Worm (Caenorhabditis elegans) whole organism, L1 larva: ENCODE measurements around the gene F01D5.3.

Experiments
- C04F5.9 ChIP-seq: sonication (generic microtip); optimal IDR thresholded peaks from 2 replicates; lab custom pipeline; 2016; ENCODE audit warnings: missing genetic modification characterization, missing compliant biosample characterization
- C16A3.4 ChIP-seq: fragments of 150-350 bp; optimal IDR thresholded peaks from 2 replicates; lab custom pipeline; 2014; ENCODE audit warnings: missing biosample characterization, missing genetic modification characterization
- aha-1 ChIP-seq: fragments of 150-350 bp; optimal IDR thresholded peaks from 2 replicates; lab custom pipeline; 2014; ENCODE audit warnings: missing biosample characterization, missing genetic modification characterization
- alr-1 ChIP-seq: fragments of 200-800 bp; sonication (Bioruptor generic); optimal IDR thresholded peaks from 2 replicates; lab custom pipeline; 2018; ENCODE audit warnings: borderline replicate concordance, mild to moderate bottlenecking, missing genetic modification characterization, missing compliant biosample characterization
- aly-2 ChIP-seq: fragments of 150-350 bp; optimal IDR thresholded peaks from 2 replicates; lab custom pipeline; 2014; ENCODE audit warnings: missing biosample characterization, missing genetic modification characterization
- ama-1 ChIP-seq: fragments of 150-350 bp; optimal IDR thresholded peaks from 2 replicates; lab custom pipeline; 2014
- blmp-1 ChIP-seq: fragments of 150-350 bp; optimal IDR thresholded peaks from 2 replicates; lab custom pipeline; 2014; ENCODE audit warnings: missing biosample characterization, missing genetic modification characterization
- ceh-88 ChIP-seq: fragments of 200-800 bp; sonication (Bioruptor generic); IDR thresholded peaks from 2 replicates; pipeline ENCODE4 v1.3.6; 2022; ENCODE audit warnings: missing genetic modification characterization, missing compliant biosample characterization
- ceh-90 ChIP-seq: sonication (generic microtip); optimal IDR thresholded peaks from 2 replicates; lab custom pipeline; 2016; ENCODE audit warnings: missing genetic modification characterization, missing compliant biosample characterization
- dpl-1 ChIP-seq, 3 experiments: fragments of 150-350 bp in 2 of 3; sonication (generic microtip) in 1 of 3; optimal IDR thresholded peaks; 2 replicates each; lab custom pipeline; 2014 to 2017; ENCODE audit warnings: missing biosample characterization in 3 of 3, missing genetic modification characterization in 3 of 3, missing genetic modification reagents in 3 of 3
- dsc-1 ChIP-seq: sonication (generic microtip); optimal IDR thresholded peaks from 2 replicates; lab custom pipeline; 2016; ENCODE audit warnings: mild to moderate bottlenecking, missing genetic modification characterization, missing compliant biosample characterization
- elt-2 ChIP-seq: sonication (generic microtip); optimal IDR thresholded peaks from 2 replicates; lab custom pipeline; 2016; ENCODE audit warnings: missing genetic modification characterization, mild to moderate bottlenecking, inconsistent platforms, missing compliant biosample characterization, missing genetic modification reagents
- ets-5 ChIP-seq: fragments of 200-800 bp; sonication (Bioruptor generic); IDR thresholded peaks from 2 replicates; pipeline ENCODE4 v1.3.6; 2022; ENCODE audit warnings: missing genetic modification characterization, missing compliant biosample characterization
- fkh-8 ChIP-seq: sonication (generic microtip); optimal IDR thresholded peaks from 2 replicates; lab custom pipeline; 2016; ENCODE audit warnings: mild to moderate bottlenecking, missing genetic modification characterization, missing compliant biosample characterization
- hlh-17 ChIP-seq: fragments of 200-800 bp; sonication (Bioruptor generic); optimal IDR thresholded peaks from 2 replicates; lab custom pipeline; 2018; ENCODE audit warnings: missing genetic modification characterization, mild to moderate bottlenecking, missing compliant biosample characterization, moderate library complexity, borderline replicate concordance
- hlh-4 ChIP-seq: sonication (generic microtip); optimal IDR thresholded peaks from 2 replicates; lab custom pipeline; 2016; ENCODE audit warnings: mild to moderate bottlenecking, missing genetic modification characterization, missing compliant biosample characterization
- hpl-2 ChIP-seq: fragments of 150-350 bp; optimal IDR thresholded peaks from 2 replicates; lab custom pipeline; 2014; ENCODE audit warnings: missing biosample characterization, missing genetic modification reagents, missing genetic modification characterization
- irx-1 ChIP-seq: sonication (generic microtip); optimal IDR thresholded peaks from 2 replicates; lab custom pipeline; 2016; ENCODE audit warnings: missing genetic modification characterization, missing compliant biosample characterization
- jun-1 ChIP-seq: fragments of 150-350 bp; optimal IDR thresholded peaks from 2 replicates; lab custom pipeline; 2014; ENCODE audit warnings: missing biosample characterization, missing genetic modification reagents, missing genetic modification characterization
- lin-13 ChIP-seq: fragments of 150-350 bp; optimal IDR thresholded peaks from 2 replicates; lab custom pipeline; 2014; ENCODE audit warnings: missing biosample characterization, missing genetic modification reagents, missing genetic modification characterization
- lin-14 ChIP-seq: fragments of 200-800 bp; sonication (Bioruptor generic); optimal IDR thresholded peaks from 2 replicates; lab custom pipeline; 2018; ENCODE audit warnings: mild to moderate bottlenecking, missing genetic modification characterization, moderate library complexity, missing compliant biosample characterization
- lin-35 ChIP-seq, 2 experiments: fragments of 150-350 bp; optimal IDR thresholded peaks; 2 replicates each; lab custom pipeline; 2014; ENCODE audit warnings: missing biosample characterization in 2 of 2, missing genetic modification characterization in 2 of 2, missing genetic modification reagents in 2 of 2
- lin-39 ChIP-seq: fragments of 150-350 bp; optimal IDR thresholded peaks from 2 replicates; lab custom pipeline; 2014; ENCODE audit warnings: missing biosample characterization, missing genetic modification reagents, missing genetic modification characterization
- lir-3 ChIP-seq: sonication (generic microtip); optimal IDR thresholded peaks from 2 replicates; lab custom pipeline; 2016; ENCODE audit warnings: mild to moderate bottlenecking, missing genetic modification characterization, moderate library complexity, missing compliant biosample characterization; ENCODE audit not compliant: poor library complexity
- mdl-1 ChIP-seq, 2 experiments: fragments of 150-350 bp; optimal IDR thresholded peaks; 2 replicates each; lab custom pipeline; 2014 to 2017; ENCODE audit warnings: missing biosample characterization in 2 of 2, missing genetic modification characterization in 2 of 2, inconsistent platforms in 1 of 2
- mep-1 ChIP-seq: fragments of 150-350 bp; optimal IDR thresholded peaks from 2 replicates; lab custom pipeline; 2014; ENCODE audit warnings: missing biosample characterization, missing genetic modification characterization
- nhr-11 ChIP-seq: fragments of 150-350 bp; optimal IDR thresholded peaks from 2 replicates; lab custom pipeline; 2014; ENCODE audit warnings: missing biosample characterization, missing genetic modification characterization
- nhr-19 ChIP-seq: fragments of 200-800 bp; sonication (Bioruptor generic); conservative IDR thresholded peaks from 2 replicates; pipeline ENCODE4 v1.3.6; 2022; ENCODE audit warnings: missing genetic modification characterization, missing compliant biosample characterization
- nhr-20 ChIP-seq: sonication (generic microtip); optimal IDR thresholded peaks from 2 replicates; lab custom pipeline; 2016; ENCODE audit warnings: mild to moderate bottlenecking, missing genetic modification characterization, missing compliant biosample characterization
- nhr-237 ChIP-seq: fragments of 150-350 bp; optimal IDR thresholded peaks from 2 replicates; lab custom pipeline; 2014; ENCODE audit warnings: missing biosample characterization, missing genetic modification characterization
- nhr-28 ChIP-seq: fragments of 150-350 bp; optimal IDR thresholded peaks from 2 replicates; lab custom pipeline; 2014; ENCODE audit warnings: missing biosample characterization, missing genetic modification characterization
- nhr-47 ChIP-seq: sonication (generic microtip); optimal IDR thresholded peaks from 2 replicates; lab custom pipeline; 2016; ENCODE audit warnings: mild to moderate bottlenecking, missing genetic modification characterization, moderate library complexity, missing compliant biosample characterization
- nhr-77 ChIP-seq: fragments of 150-350 bp; optimal IDR thresholded peaks from 2 replicates; lab custom pipeline; 2014; ENCODE audit warnings: missing biosample characterization, missing genetic modification characterization
- nhr-85 ChIP-seq: sonication (generic microtip); peaks from one replicate; lab custom pipeline; 2016; ENCODE audit warnings: missing genetic modification characterization, inconsistent platforms, missing compliant biosample characterization
- nhr-90 ChIP-seq: sonication (generic microtip); optimal IDR thresholded peaks from 2 replicates; lab custom pipeline; 2016; ENCODE audit warnings: mild to moderate bottlenecking, missing genetic modification characterization, missing compliant biosample characterization; ENCODE audit not compliant: poor library complexity
- pag-3 ChIP-seq: sonication (generic microtip); optimal IDR thresholded peaks from 2 replicates; lab custom pipeline; 2017; ENCODE audit warnings: missing genetic modification characterization, mild to moderate bottlenecking, missing compliant biosample characterization, antibody characterized with exemption, borderline replicate concordance; ENCODE audit not compliant: insufficient read depth
- rnt-1 ChIP-seq: sonication (generic microtip); optimal IDR thresholded peaks from 2 replicates; lab custom pipeline; 2016; ENCODE audit warnings: mild to moderate bottlenecking, missing genetic modification characterization, moderate library complexity, missing compliant biosample characterization
- skn-1 ChIP-seq: fragments of 150-350 bp; optimal IDR thresholded peaks from 2 replicates; lab custom pipeline; 2014; ENCODE audit warnings: missing biosample characterization, missing genetic modification characterization
- snpc-4 ChIP-seq: fragments of 150-350 bp; optimal IDR thresholded peaks from 2 replicates; lab custom pipeline; 2014; ENCODE audit warnings: missing biosample characterization, missing genetic modification characterization
- sptf-1 ChIP-seq: fragments of 150-350 bp; optimal IDR thresholded peaks from 2 replicates; lab custom pipeline; 2014; ENCODE audit warnings: missing biosample characterization, missing genetic modification characterization
- sup-37 ChIP-seq: fragments of 200-800 bp; sonication (Bioruptor generic); optimal IDR thresholded peaks from 2 replicates; lab custom pipeline; 2018; ENCODE audit warnings: mild to moderate bottlenecking, missing genetic modification characterization, missing compliant biosample characterization
- tbx-2 ChIP-seq: sonication (generic microtip); optimal IDR thresholded peaks from 2 replicates; lab custom pipeline; 2016; ENCODE audit warnings: missing genetic modification characterization, missing compliant biosample characterization
- unc-130 ChIP-seq: fragments of 150-350 bp; optimal IDR thresholded peaks from 2 replicates; lab custom pipeline; 2017; ENCODE audit warnings: missing biosample characterization, missing genetic modification characterization, inconsistent platforms
- unc-86 ChIP-seq: sonication (generic microtip); optimal IDR thresholded peaks from 2 replicates; lab custom pipeline; 2016; ENCODE audit warnings: missing genetic modification characterization, missing compliant biosample characterization
- unc-98 ChIP-seq: fragments of 200-800 bp; sonication (Bioruptor generic); IDR thresholded peaks from 2 replicates; pipeline ENCODE4 v1.3.6; 2022; ENCODE audit warnings: missing genetic modification characterization, missing compliant biosample characterization
- vab-15 ChIP-seq: sonication (generic microtip); optimal IDR thresholded peaks from 2 replicates; lab custom pipeline; 2017; ENCODE audit warnings: missing genotype, mild to moderate bottlenecking, missing genetic modification characterization, missing compliant biosample characterization
- xbp-1 ChIP-seq: sonication (generic microtip); optimal IDR thresholded peaks from 2 replicates; lab custom pipeline; 2016; ENCODE audit warnings: missing genetic modification characterization, missing compliant biosample characterization
- zip-4 ChIP-seq: fragments of 200-800 bp; sonication (Bioruptor generic); optimal IDR thresholded peaks from 2 replicates; lab custom pipeline; 2018; ENCODE audit warnings: mild to moderate bottlenecking, missing genetic modification characterization, moderate library complexity, missing compliant biosample characterization
- ztf-4 ChIP-seq: fragments of 150-350 bp; optimal IDR thresholded peaks from 2 replicates; lab custom pipeline; 2014; ENCODE audit warnings: missing biosample characterization, missing genetic modification characterization

The F01D5.3 gene

ce11 chrII:14042836-14043604 lies 43.1 kb upstream of the F01D5.3 start (continued):
- TF ChIP-seq elt-2 (tag; lab: Kevin White, UChicago) (peak; percentile 42), ceh-90 (no peak), ztf-4 (tag; lab: Kevin White, UChicago) (no peak), ama-1 (lab: Kevin White, UChicago) (no peak), lin-35 (GFP tag; optimal IDR thresholded peaks at IDR 0.05; lab: Kevin White, UChicago) (peak in 1 of 2 experiments; percentile 1), nhr-85 (tag; lab: Kevin White, UChicago) (peak; percentile 73), fkh-8 (no peak), unc-98 (GFP tag; lab: Robert Waterston, UW) (no peak), pag-3 (tag; lab: Kevin White, UChicago) (no peak), nhr-11 (no peak), nhr-28 (tag; lab: Kevin White, UChicago) (no peak), alr-1 (no peak), tbx-2 (no peak), C04F5.9 (tag; lab: Kevin White, UChicago) (no peak), lin-14 (GFP tag; lab: Kevin White, UChicago) (peak; percentile 55), aly-2 (tag; lab: Kevin White, UChicago) (no peak), skn-1 (no peak), hlh-4 (tag; lab: Kevin White, UChicago) (no peak), jun-1 (tag; lab: Kevin White, UChicago) (no peak), irx-1 (peak; percentile 41), rnt-1 (tag; lab: Kevin White, UChicago) (no peak)

ce11 chrII:14040204-14040842 lies 40.4 kb upstream of the F01D5.3 start:
- TF ChIP-seq unc-130 (tag; lab: Kevin White, UChicago), result peak; percentile 82
- peak; percentile 92 for TF ChIP-seq blmp-1 (tag; lab: Kevin White, UChicago)
- no peak for TF ChIP-seq vab-15
- peak; percentile 60 for TF ChIP-seq lin-13
- peak; percentile 86 for TF ChIP-seq C16A3.4 (tag; lab: Kevin White, UChicago)
- TF ChIP-seq skn-1, result peak; percentile 83
- peak; percentile 68 for TF ChIP-seq zip-4 (GFP tag; lab: Kevin White, UChicago)
- peak; percentile 65 for TF ChIP-seq nhr-237 (tag; lab: Kevin White, UChicago)
- peak; percentile 94 for TF ChIP-seq nhr-47 (tag; lab: Kevin White, UChicago)
- peak; percentile 67 for TF ChIP-seq ceh-88
- TF ChIP-seq nhr-19 (GFP tag; lab: Robert Waterston, UW), result peak; percentile 88
- TF ChIP-seq nhr-20, result peak; percentile 94
- TF ChIP-seq unc-86 (tag; lab: Kevin White, UChicago), result peak; percentile 93
- peak; percentile 77 to 97 for TF ChIP-seq mdl-1 (tag; optimal IDR thresholded peaks at IDR 0.05; lab: Kevin White, UChicago)
- TF ChIP-seq mep-1 (tag; lab: Kevin White, UChicago), result peak; percentile 63
- peak; percentile 38 for TF ChIP-seq hpl-2
- peak; percentile 89 for TF ChIP-seq dsc-1
- peak; percentile 35 for TF ChIP-seq aly-2 (tag; lab: Kevin White, UChicago)
- peak; percentile 98 for TF ChIP-seq nhr-77
- peak; percentile 52 to 60 (median 57) for TF ChIP-seq dpl-1 (GFP tag; optimal IDR thresholded peaks at IDR 0.05; lab: Kevin White, UChicago)
- TF ChIP-seq ama-1 (lab: Kevin White, UChicago), result no peak
- TF ChIP-seq rnt-1 (tag; lab: Kevin White, UChicago), result peak; percentile 85
- no peak for TF ChIP-seq sptf-1
- peak; percentile 78 for TF ChIP-seq snpc-4 (tag; lab: Kevin White, UChicago)
- no peak for TF ChIP-seq aha-1
- TF ChIP-seq irx-1, result peak; percentile 85
- TF ChIP-seq ets-5 (GFP tag; lab: Robert Waterston, UW), result 0 out of 2 replicates have a peak, but pooled peaks have one; percentile 89
- TF ChIP-seq xbp-1 (tag; lab: Kevin White, UChicago), result peak; percentile 83
- peak; percentile 76 for TF ChIP-seq lir-3
- peak; percentile 87 for TF ChIP-seq sup-37
- peak; percentile 72 for TF ChIP-seq lin-39 (tag; lab: Kevin White, UChicago)
- TF ChIP-seq alr-1, result no peak
- no peak for TF ChIP-seq hlh-17 (GFP tag; lab: Kevin White, UChicago)
- TF ChIP-seq nhr-90 (tag; lab: Kevin White, UChicago), result peak; percentile 83
